Fruit fly (Drosophila melanogaster): ENCODE data around the gene hth.

hth gene

dm6 chr3R:10650641-10651318 lies 11.4 kb upstream of the hth start (continued):
- no peak for TF ChIP-seq CG6654 (GFP tag; optimal IDR thresholded peaks at IDR 0.05)
- TF ChIP-seq esg (GFP tag; conservative IDR thresholded peaks at IDR 0.05) = no peak
- TF ChIP-seq CG4404 (GFP tag; IDR thresholded peaks at IDR 0.05) = peak; percentile 40; the same call in 1 of the 2 replicates
- peak; percentile 10 for TF ChIP-seq CG8359 (GFP tag; optimal IDR thresholded peaks at IDR 0.05; ENCODE audit: borderline replicate concordance)
- no peak for TF ChIP-seq CG31224 (GFP tag; IDR thresholded peaks at IDR 0.05)
- TF ChIP-seq CG10959 (GFP tag; IDR thresholded peaks at IDR 0.05) = 0 out of 2 replicates have a peak, but pooled peaks have one; percentile 43
- TF ChIP-seq Chrac-16 (GFP tag; optimal IDR thresholded peaks at IDR 0.05) = peak; percentile 18
- TF ChIP-seq Six4 (GFP tag; optimal IDR thresholded peaks at IDR 0.05) = no peak
- TF ChIP-seq CG10267 (tag; optimal IDR thresholded peaks at IDR 0.05) = peak; percentile 41
- TF ChIP-seq Dref (GFP tag; IDR thresholded peaks at IDR 0.05) = no peak
- TF ChIP-seq abd-A (tag; optimal IDR thresholded peaks at IDR 0.05) = no peak
- TF ChIP-seq CG15601 (tag; optimal IDR thresholded peaks at IDR 0.05) = no peak
- no peak for TF ChIP-seq Dad (GFP tag; optimal IDR thresholded peaks at IDR 0.05)
- TF ChIP-seq vvl (GFP tag; IDR thresholded peaks at IDR 0.05) = no peak
- no peak for TF ChIP-seq Stat92E (GFP tag; optimal IDR thresholded peaks at IDR 0.05)
- no peak for TF ChIP-seq sima (GFP tag; optimal IDR thresholded peaks at IDR 0.05)
- TF ChIP-seq Sox102F (GFP tag; optimal IDR thresholded peaks at IDR 0.05) = peak; percentile 14
- TF ChIP-seq Rx (GFP tag; IDR thresholded peaks at IDR 0.05) = no peak
- no peak for TF ChIP-seq CG33213 (GFP tag; optimal IDR thresholded peaks at IDR 0.05)
- TF ChIP-seq D19A (tag; optimal IDR thresholded peaks at IDR 0.05) = peak; percentile 12
- TF ChIP-seq bcd (GFP tag; optimal IDR thresholded peaks at IDR 0.05) = peak; percentile 8
- TF ChIP-seq CG17361 (GFP tag; IDR thresholded peaks at IDR 0.05) = peak; percentile 45; the same call in 1 of the 3 replicates
- TF ChIP-seq CG13775 (GFP tag; optimal IDR thresholded peaks at IDR 0.05) = peak; percentile 33
- TF ChIP-seq so (GFP tag; IDR thresholded peaks at IDR 0.05) = 0 out of 3 replicates have a peak, but pooled peaks have one; percentile 28
- no peak for TF ChIP-seq CG4854 (GFP tag; optimal IDR thresholded peaks at IDR 0.05)
- peak; percentile 52 for TF ChIP-seq CG14710 (tag; optimal IDR thresholded peaks at IDR 0.05)
- peak; percentile 13 for TF ChIP-seq CG2202 (tag; optimal IDR thresholded peaks at IDR 0.05)
- TF ChIP-seq phol (tag; optimal IDR thresholded peaks at IDR 0.05) = peak; percentile 49
- peak in 1 of 2 experiments; percentile 59 for TF ChIP-seq bsh (GFP tag; optimal IDR thresholded peaks at IDR 0.05)
- TF ChIP-seq dmrt11E (tag; optimal IDR thresholded peaks at IDR 0.05) = peak; percentile 73
- peak; percentile 27 for TF ChIP-seq CG1603 (tag; optimal IDR thresholded peaks at IDR 0.05)
- no peak for TF ChIP-seq jumu (GFP tag; optimal IDR thresholded peaks at IDR 0.05)
- no peak for TF ChIP-seq CG14014 (GFP tag; IDR thresholded peaks at IDR 0.05)
- no peak for TF ChIP-seq da (GFP tag; optimal IDR thresholded peaks at IDR 0.05)
- no peak for TF ChIP-seq CG14860 (GFP tag; IDR thresholded peaks at IDR 0.05; ENCODE audit: partially characterized antibody)
- peak; percentile 10 for TF ChIP-seq CG8388 (GFP tag; optimal IDR thresholded peaks at IDR 0.05)
- TF ChIP-seq Optix (GFP tag; IDR thresholded peaks at IDR 0.05) = no peak
- no peak for TF ChIP-seq Hr78 (GFP tag; optimal IDR thresholded peaks at IDR 0.05)
- TF ChIP-seq trh (GFP tag; optimal IDR thresholded peaks at IDR 0.05) = no peak
- TF ChIP-seq CG2712 (tag; optimal IDR thresholded peaks at IDR 0.05) = peak; percentile 62
- TF ChIP-seq ewg (GFP tag; optimal IDR thresholded peaks at IDR 0.05) = no peak
- no peak for TF ChIP-seq CG10274 (GFP tag; optimal IDR thresholded peaks at IDR 0.05)
- no peak for TF ChIP-seq Atf-2 (GFP tag; optimal IDR thresholded peaks at IDR 0.05)
- peak; percentile 19 for TF ChIP-seq CG4424 (GFP tag; optimal IDR thresholded peaks at IDR 0.05)
- no peak for TF ChIP-seq Gsc (GFP tag; IDR thresholded peaks at IDR 0.05)
- no peak for TF ChIP-seq CG11560 (tag; IDR thresholded peaks at IDR 0.05)
- no peak for TF ChIP-seq CG14667 (GFP tag; IDR thresholded peaks at IDR 0.05)
- peak; percentile 29 for TF ChIP-seq CG2678 (tag; optimal IDR thresholded peaks at IDR 0.05)
- no peak for TF ChIP-seq bab2 (GFP tag; optimal IDR thresholded peaks at IDR 0.05)

Data from whole organism, embryonic.